Worm (Caenorhabditis elegans): ENCODE measurements around the gene F25H9.7.

- no peak for TF ChIP-seq lin-13 (tag; optimal IDR thresholded peaks at IDR 0.05)
- no peak for TF ChIP-seq sptf-1 (tag; optimal IDR thresholded peaks at IDR 0.05)
Measured at ce11 chrV:13442819-13443218, 25.4 kb upstream of the F25H9.7 start.

Measured in whole organism, mixed stage, embryonic.